Worm (Caenorhabditis elegans): ENCODE data around the gene tbx-38.

Gene tbx-38

DNA sequence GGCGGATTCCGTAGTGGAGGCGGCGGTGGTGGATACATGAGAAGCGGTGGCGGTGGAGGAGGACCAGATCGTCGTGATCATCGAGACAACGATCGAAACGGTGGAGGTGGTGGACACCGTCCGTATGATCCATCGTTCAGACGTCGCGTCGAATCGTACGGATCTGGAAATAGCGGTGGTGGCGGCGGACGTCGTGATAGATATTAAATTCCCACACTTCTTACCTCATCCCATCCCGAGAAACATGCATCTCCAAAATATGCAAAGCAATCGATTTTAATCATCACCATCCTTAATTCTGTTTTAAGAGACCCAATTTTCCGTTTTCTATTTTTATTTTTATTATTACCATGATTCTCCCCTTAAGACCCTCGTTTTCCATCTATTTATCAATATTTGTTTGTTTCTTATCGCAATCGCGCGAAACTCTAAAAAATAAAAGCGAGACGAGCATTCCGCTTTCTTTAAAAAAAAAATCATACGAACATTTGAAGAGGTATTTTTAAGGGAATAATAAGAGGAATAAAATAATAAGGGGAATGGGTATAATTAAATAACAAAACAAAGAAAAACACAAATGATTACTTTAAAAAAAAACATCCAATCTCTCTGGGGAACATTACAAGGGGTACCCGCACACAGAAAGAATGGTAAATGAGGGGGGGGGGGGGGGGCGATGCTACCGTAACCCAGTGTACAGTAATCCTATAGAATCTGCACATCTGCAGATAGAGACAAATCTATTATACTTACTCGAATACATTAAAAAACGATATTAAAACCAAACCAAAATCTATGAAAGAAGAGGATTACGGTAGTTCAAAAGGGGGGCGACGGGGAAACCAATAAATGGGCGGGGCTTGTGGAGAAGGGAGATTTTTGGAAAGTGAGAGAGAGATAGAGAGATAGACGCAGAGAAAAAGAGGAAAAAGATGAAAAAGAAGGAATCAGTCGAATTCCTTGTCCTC, 44.9 kb upstream of the tbx-38 start:
- TF ChIP-seq ceh-82 (tag; optimal IDR thresholded peaks at IDR 0.05) (no peak), dmd-4 (tag; optimal IDR thresholded peaks at IDR 0.05) (no peak), lsy-2 (tag; optimal IDR thresholded peaks at IDR 0.05) (peak in 1 of 2 experiments; percentile 3), lin-11 (tag; optimal IDR thresholded peaks at IDR 0.05) (no peak), sma-3 (GFP tag; optimal IDR thresholded peaks at IDR 0.05) (no peak), nhr-11 (tag; optimal IDR thresholded peaks at IDR 0.05) (no peak), F13H6.1 (tag; optimal IDR thresholded peaks at IDR 0.05) (no peak), nhr-25 (tag; optimal IDR thresholded peaks at IDR 0.05) (no peak)

DNA sequence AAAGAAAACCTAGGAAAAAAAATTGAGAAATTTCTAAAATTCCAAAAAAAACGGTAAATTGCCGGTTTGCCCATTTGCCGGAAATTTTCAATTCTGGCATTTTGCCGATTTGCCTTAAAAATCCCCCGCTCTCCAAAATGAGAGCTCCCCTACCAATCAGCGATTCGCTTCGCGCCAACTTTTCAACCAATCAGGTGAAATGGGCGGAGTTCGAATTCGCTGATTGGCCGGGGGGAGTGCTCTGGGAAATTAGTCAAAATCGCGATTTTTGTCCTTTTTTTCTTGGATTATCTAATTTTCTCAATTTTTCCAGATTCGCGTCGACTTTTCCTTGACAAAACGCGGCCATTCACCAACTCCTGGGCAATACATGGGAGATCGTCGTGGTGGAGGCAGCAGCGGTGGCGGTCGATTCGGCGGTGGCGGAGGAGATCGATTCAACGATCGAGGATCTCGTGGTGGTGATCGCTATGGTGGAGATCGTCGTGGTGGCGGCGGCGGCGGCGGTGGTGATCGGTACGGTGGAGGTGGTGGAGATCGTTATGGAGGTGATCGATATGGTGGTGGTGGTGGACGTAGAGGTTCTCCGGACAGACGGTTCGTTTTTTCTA, 43.8 kb upstream of the tbx-38 start:
- TF ChIP-seq sma-9 (GFP tag; optimal IDR thresholded peaks at IDR 0.05), result no peak
- TF ChIP-seq sma-9 (tag; optimal IDR thresholded peaks at IDR 0.05), result no peak
- TF ChIP-seq blmp-1 (tag; optimal IDR thresholded peaks at IDR 0.05; ENCODE audit: insufficient read depth), result no peak
- no peak for TF ChIP-seq fos-1 (tag; optimal IDR thresholded peaks at IDR 0.05)
- no peak for TF ChIP-seq nhr-77 (tag; optimal IDR thresholded peaks at IDR 0.05)
- no peak for TF ChIP-seq elt-3 (tag; optimal IDR thresholded peaks at IDR 0.05)
- no peak for TF ChIP-seq zag-1 (tag; optimal IDR thresholded peaks at IDR 0.05)
- TF ChIP-seq nhr-21 (tag; optimal IDR thresholded peaks at IDR 0.05), result no peak
- no peak for TF ChIP-seq lsy-2 (tag; optimal IDR thresholded peaks at IDR 0.05)
- no peak for TF ChIP-seq ceh-82 (tag; optimal IDR thresholded peaks at IDR 0.05)
- TF ChIP-seq ZK546.5 (tag; optimal IDR thresholded peaks at IDR 0.05), result no peak
- TF ChIP-seq lin-39 (tag; optimal IDR thresholded peaks at IDR 0.05), result no peak
- no peak for TF ChIP-seq ztf-4 (tag; optimal IDR thresholded peaks at IDR 0.05)
- TF ChIP-seq aly-2 (tag; optimal IDR thresholded peaks at IDR 0.05), result no peak
- TF ChIP-seq nhr-23 (tag; optimal IDR thresholded peaks at IDR 0.05), result no peak
- TF ChIP-seq elt-1 (tag; optimal IDR thresholded peaks at IDR 0.05), result no peak
- TF ChIP-seq nhr-237 (tag; optimal IDR thresholded peaks at IDR 0.05), result no peak
- TF ChIP-seq nhr-129 (tag; optimal IDR thresholded peaks at IDR 0.05), result no peak
- TF ChIP-seq dmd-4 (tag; optimal IDR thresholded peaks at IDR 0.05), result no peak
- no peak for TF ChIP-seq R02D3.7 (tag; optimal IDR thresholded peaks at IDR 0.05)
- TF ChIP-seq ceh-16 (tag; optimal IDR thresholded peaks at IDR 0.05), result no peak

DNA sequence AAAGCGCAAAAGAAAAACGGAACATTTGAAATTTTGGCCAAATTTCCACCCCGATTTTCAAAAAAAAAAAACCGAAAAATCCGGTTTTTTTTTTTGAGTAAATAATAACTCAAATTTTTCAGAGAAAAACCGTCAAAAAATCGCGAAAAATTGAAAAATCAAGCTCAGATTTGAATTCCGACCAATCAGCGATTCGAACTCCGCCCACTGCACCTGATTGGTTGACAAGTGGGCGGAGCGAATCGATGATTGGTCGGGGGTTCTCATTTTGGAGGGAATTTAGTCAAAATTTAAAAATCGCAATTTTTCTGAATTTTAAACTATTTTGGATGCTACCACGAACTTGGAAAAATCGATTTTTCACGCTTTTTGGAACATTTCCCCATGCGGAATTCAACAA, 43.2 kb upstream of the tbx-38 start:
- TF ChIP-seq crh-2 (tag; optimal IDR thresholded peaks at IDR 0.05) (no peak), lin-39 (tag; optimal IDR thresholded peaks at IDR 0.05) (no peak), alr-1 (tag; optimal IDR thresholded peaks at IDR 0.05) (no peak), ztf-4 (tag; optimal IDR thresholded peaks at IDR 0.05) (no peak)

DNA sequence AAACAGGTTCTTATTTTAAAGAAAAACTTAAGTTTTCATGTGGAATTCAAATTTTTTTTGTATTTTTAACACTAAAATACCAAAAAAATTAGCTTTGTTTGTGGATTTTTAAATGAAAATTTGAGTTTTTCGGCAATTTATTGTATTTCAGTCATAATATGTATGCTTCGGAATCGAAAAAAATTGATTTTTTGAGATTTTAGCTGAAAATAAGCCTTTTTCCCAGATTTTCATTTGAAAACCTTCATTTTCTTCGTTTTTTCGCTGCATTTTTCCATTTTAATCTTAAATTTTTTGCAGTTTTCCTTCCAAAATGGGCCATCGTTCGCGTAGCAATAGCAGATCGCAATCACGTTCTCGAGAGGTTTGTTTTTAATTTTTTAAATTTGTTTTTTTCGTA, 40.3 kb upstream of the tbx-38 start, which contains the start of gene rsp-8:
Gene rsp-8, plus strand, starts transcription at position 301 of the 400 bp plus-strand sequence.
- TF ChIP-seq nhr-10 (tag; optimal IDR thresholded peaks at IDR 0.05), result no peak
- TF ChIP-seq elt-3 (tag; optimal IDR thresholded peaks at IDR 0.05), result no peak
- no peak for TF ChIP-seq nhr-11 (tag; optimal IDR thresholded peaks at IDR 0.05)
- no peak for TF ChIP-seq sma-3 (GFP tag; optimal IDR thresholded peaks at IDR 0.05)
- TF ChIP-seq sem-4 (tag; optimal IDR thresholded peaks at IDR 0.05), result no peak
- no peak for TF ChIP-seq nhr-21 (tag; optimal IDR thresholded peaks at IDR 0.05)
- no peak for TF ChIP-seq skn-1 (tag; optimal IDR thresholded peaks at IDR 0.05)
- TF ChIP-seq unc-39 (tag; optimal IDR thresholded peaks at IDR 0.05), result no peak
- no peak for TF ChIP-seq mdl-1 (tag; optimal IDR thresholded peaks at IDR 0.05)
- TF ChIP-seq ceh-16 (tag; optimal IDR thresholded peaks at IDR 0.05), result no peak
- no peak for TF ChIP-seq ama-1 (optimal IDR thresholded peaks at IDR 0.05)
- no peak for TF ChIP-seq elt-1 (tag; optimal IDR thresholded peaks at IDR 0.05)
- TF ChIP-seq nhr-25 (tag; optimal IDR thresholded peaks at IDR 0.05), result no peak
- TF ChIP-seq lin-13 (GFP tag; optimal IDR thresholded peaks at IDR 0.05), result no peak
- TF ChIP-seq nhr-6 (tag; optimal IDR thresholded peaks at IDR 0.05), result no peak
- no peak for TF ChIP-seq snpc-4 (tag; optimal IDR thresholded peaks at IDR 0.05)
